Worm (Caenorhabditis elegans) whole organism, L4 larva: ENCODE results near the gene F57F4.1.
A peak's percentile ranks its signal among the peaks of the same experiment; 100 is the strongest.

Experiments
- D1046.2 ChIP-seq: fragments of 200-800 bp; sonication (Bioruptor generic); IDR thresholded peaks from 2 replicates; pipeline ENCODE4 v1.3.6; 2022; ENCODE audit warnings: missing genetic modification characterization, missing compliant biosample characterization
- T20F7.1 ChIP-seq: fragments of 200-800 bp; sonication (Bioruptor generic); optimal IDR thresholded peaks from 2 replicates; lab custom pipeline; 2018; ENCODE audit warnings: mild to moderate bottlenecking, missing genetic modification characterization, missing compliant biosample characterization
- T26A8.4 ChIP-seq: fragments of 200-800 bp; sonication (Bioruptor generic); IDR thresholded peaks from 2 replicates; pipeline ENCODE4 v1.3.6; 2022; ENCODE audit warnings: missing genetic modification characterization, missing compliant biosample characterization
- Y48G9A.11 ChIP-seq: fragments of 200-800 bp; sonication (Bioruptor generic); IDR thresholded peaks from 2 replicates; pipeline ENCODE4 v1.3.6; 2022; ENCODE audit warnings: missing genetic modification reagents, missing genetic modification characterization, missing compliant biosample characterization
- Y5F2A.4 ChIP-seq: fragments of 200-800 bp; sonication (Bioruptor generic); optimal IDR thresholded peaks from 2 replicates; lab custom pipeline; 2018; ENCODE audit warnings: mild to moderate bottlenecking, missing genetic modification characterization, missing compliant biosample characterization
- ZK546.5 ChIP-seq, 2 experiments: sonication (generic microtip); optimal IDR thresholded peaks; 2 replicates each; lab custom pipeline; 2017; ENCODE audit warnings: missing biosample characterization in 2 of 2, missing genetic modification characterization in 2 of 2
- aha-1 ChIP-seq: fragments of 150-350 bp; peaks from one replicate; lab custom pipeline; 2014; ENCODE audit warnings: missing biosample characterization, missing genetic modification characterization
- ama-1 ChIP-seq: fragments of 150-350 bp; optimal IDR thresholded peaks from 2 replicates; lab custom pipeline; 2014; ENCODE audit warnings: inconsistent platforms, mixed read lengths
- ceh-20 ChIP-seq: fragments of 200-800 bp; sonication (Bioruptor generic); IDR thresholded peaks from 2 replicates; pipeline ENCODE4 v1.3.6; 2022; ENCODE audit warnings: missing genetic modification reagents, missing genetic modification characterization, missing compliant biosample characterization
- ceh-62 ChIP-seq: sonication (generic microtip); optimal IDR thresholded peaks from 2 replicates; lab custom pipeline; 2017; ENCODE audit warnings: missing biosample characterization, missing genetic modification characterization
- cey-2 ChIP-seq: sonication (generic microtip); optimal IDR thresholded peaks from 3 replicates; lab custom pipeline; 2017; ENCODE audit warnings: missing genetic modification characterization, mild to moderate bottlenecking, missing compliant biosample characterization, antibody characterized with exemption, borderline replicate concordance; ENCODE audit not compliant: insufficient read depth
- daf-16 ChIP-seq, 3 experiments: sonication (generic microtip); optimal IDR thresholded peaks; 2 replicates each; lab custom pipeline; 2016 to 2017; ENCODE audit warnings: missing genetic modification characterization in 3 of 3, missing genetic modification reagents in 3 of 3, mild to moderate bottlenecking in 2 of 3, missing compliant biosample characterization in 2 of 3, missing biosample characterization in 1 of 3, moderate library complexity in 1 of 3
- dmd-6 ChIP-seq: fragments of 200-800 bp; sonication (Bioruptor generic); IDR thresholded peaks from 2 replicates; pipeline ENCODE4 v1.3.6; 2022; ENCODE audit warnings: missing genetic modification reagents, missing genetic modification characterization, missing compliant biosample characterization
- dmd-8 ChIP-seq: fragments of 200-800 bp; sonication (Bioruptor generic); IDR thresholded peaks from 2 replicates; pipeline ENCODE4 v1.3.6; 2022; ENCODE audit warnings: missing genetic modification characterization, missing compliant biosample characterization
- dmd-9 ChIP-seq: fragments of 200-800 bp; sonication (Bioruptor generic); IDR thresholded peaks from 2 replicates; pipeline ENCODE4 v1.3.6; 2022; ENCODE audit warnings: missing genetic modification reagents, missing genetic modification characterization, missing compliant biosample characterization
- egl-43 ChIP-seq: fragments of 200-800 bp; sonication (Bioruptor generic); IDR thresholded peaks from 2 replicates; pipeline ENCODE4 v1.3.6; 2022; ENCODE audit warnings: missing genetic modification reagents, missing genetic modification characterization, missing compliant biosample characterization
- hlh-11 ChIP-seq: fragments of 200-800 bp; sonication (Bioruptor generic); optimal IDR thresholded peaks from 2 replicates; lab custom pipeline; 2018; ENCODE audit warnings: mild to moderate bottlenecking, missing genetic modification characterization, missing compliant biosample characterization
- hlh-30 ChIP-seq: sonication (generic microtip); optimal IDR thresholded peaks from 2 replicates; lab custom pipeline; 2017; ENCODE audit warnings: antibody characterized with exemption, mild to moderate bottlenecking, missing genetic modification characterization, missing compliant biosample characterization; ENCODE audit not compliant: insufficient read depth
- hmg-1.1 ChIP-seq: fragments of 200-800 bp; sonication (Bioruptor generic); IDR thresholded peaks from 2 replicates; pipeline ENCODE4 v1.3.6; 2022; ENCODE audit warnings: missing genetic modification reagents, missing genetic modification characterization, missing compliant biosample characterization
- lim-7 ChIP-seq: fragments of 200-800 bp; sonication (Bioruptor generic); IDR thresholded peaks from 2 replicates; pipeline ENCODE4 v1.3.6; 2022; ENCODE audit warnings: missing genetic modification characterization, missing compliant biosample characterization
- lin-13 ChIP-seq: fragments of 150-350 bp; optimal IDR thresholded peaks from 2 replicates; lab custom pipeline; 2014; ENCODE audit warnings: missing biosample characterization, missing genetic modification reagents, missing genetic modification characterization
- lin-38 ChIP-seq: fragments of 200-800 bp; sonication (Bioruptor generic); IDR thresholded peaks from 2 replicates; pipeline ENCODE4 v1.3.6; 2022; ENCODE audit warnings: missing genetic modification reagents, missing genetic modification characterization, missing compliant biosample characterization
- madf-5 ChIP-seq, 2 experiments: fragments of 200-800 bp; sonication (Bioruptor generic); IDR thresholded peaks; 2 replicates each; pipeline ENCODE4 v1.3.6; 2022; ENCODE audit warnings: missing compliant biosample characterization in 2 of 2, missing genetic modification characterization in 2 of 2
- mdt-29 ChIP-seq: fragments of 200-800 bp; sonication (Bioruptor generic); IDR thresholded peaks from 2 replicates; pipeline ENCODE4 v1.3.6; 2022; ENCODE audit warnings: missing genetic modification reagents, missing genetic modification characterization, missing compliant biosample characterization
- mes-2 ChIP-seq: sonication (generic microtip); optimal IDR thresholded peaks from 2 replicates; lab custom pipeline; 2016; ENCODE audit warnings: missing genotype, mild to moderate bottlenecking, missing genetic modification characterization, missing compliant biosample characterization; ENCODE audit not compliant: poor library complexity, severe bottlenecking
- nhr-102 ChIP-seq: sonication (generic microtip); optimal IDR thresholded peaks from 2 replicates; lab custom pipeline; 2016; ENCODE audit warnings: mild to moderate bottlenecking, missing genetic modification characterization, moderate library complexity, missing compliant biosample characterization
- nhr-25 ChIP-seq: sonication (generic microtip); optimal IDR thresholded peaks from 2 replicates; lab custom pipeline; 2017; ENCODE audit warnings: missing genetic modification characterization, mild to moderate bottlenecking, missing compliant biosample characterization, antibody characterized with exemption, moderate library complexity, borderline replicate concordance; ENCODE audit not compliant: insufficient read depth
- nhr-28 ChIP-seq: fragments of 150-350 bp; optimal IDR thresholded peaks from 2 replicates; lab custom pipeline; 2014; ENCODE audit warnings: missing biosample characterization, missing genetic modification characterization
- nhr-41 ChIP-seq: fragments of 200-800 bp; sonication (Bioruptor generic); IDR thresholded peaks from 2 replicates; pipeline ENCODE4 v1.3.6; 2022; ENCODE audit warnings: missing genetic modification reagents, missing genetic modification characterization, missing compliant biosample characterization
- sdz-12 ChIP-seq: fragments of 200-800 bp; sonication (Bioruptor generic); optimal IDR thresholded peaks from 2 replicates; lab custom pipeline; 2018; ENCODE audit warnings: mild to moderate bottlenecking, missing genetic modification characterization, missing compliant biosample characterization
- set-16 ChIP-seq: fragments of 200-800 bp; sonication (Bioruptor generic); IDR thresholded peaks from 2 replicates; pipeline ENCODE4 v1.3.6; 2022; ENCODE audit warnings: missing genetic modification reagents, missing genetic modification characterization, missing compliant biosample characterization
- tag-97 ChIP-seq: fragments of 200-800 bp; sonication (Bioruptor generic); IDR thresholded peaks from 2 replicates; pipeline ENCODE4 v1.3.6; 2022; ENCODE audit warnings: missing genetic modification characterization, missing compliant biosample characterization
- unc-39 ChIP-seq: sonication (generic microtip); optimal IDR thresholded peaks from 2 replicates; lab custom pipeline; 2017; ENCODE audit warnings: missing biosample characterization, missing genetic modification characterization
- unc-62 ChIP-seq, 3 experiments: fragments of 150-350 bp in 1 of 3; sonication (generic microtip); optimal IDR thresholded peaks in 2 of 3; peaks in 1 of 3; 1 replicate in 1 of 3; 2 replicates in 2 of 3; lab custom pipeline; 2014 to 2017; ENCODE audit warnings: missing biosample characterization in 3 of 3, missing genetic modification characterization in 3 of 3, missing genetic modification reagents in 3 of 3, missing genotype in 1 of 3
- zfp-2 ChIP-seq: sonication (generic microtip); optimal IDR thresholded peaks from 2 replicates; lab custom pipeline; 2016; ENCODE audit warnings: mild to moderate bottlenecking, missing genetic modification characterization, missing compliant biosample characterization
- zfp-3 ChIP-seq: fragments of 200-800 bp; sonication (Bioruptor generic); conservative IDR thresholded peaks from 2 replicates; pipeline ENCODE4 v1.3.6; 2022; ENCODE audit warnings: missing genetic modification reagents, missing genetic modification characterization, missing compliant biosample characterization
- zip-11 ChIP-seq: fragments of 200-800 bp; sonication (Bioruptor generic); IDR thresholded peaks from 2 replicates; pipeline ENCODE4 v1.3.6; 2022; ENCODE audit warnings: missing genetic modification characterization, missing compliant biosample characterization

The F57F4.1 gene

ce11 chrV:6425927-6426326 is 35.7 kb downstream of the F57F4.1 start, which contains the start of gene T05H4.11:
Gene T05H4.11 (minus strand): TSS chrV:6426261.
- TF ChIP-seq dmd-6 (0 out of 2 replicates have a peak, but pooled peaks have one; percentile 6), lim-7 (GFP tag; lab: Robert Waterston, UW) (no peak), ZK546.5 (tag; optimal IDR thresholded peaks at IDR 0.05; lab: Kevin White, UChicago) (no peak), hlh-11 (tag; lab: Kevin White, UChicago) (peak; percentile 18), ceh-20 (GFP tag; lab: Robert Waterston, UW) (0 out of 2 replicates have a peak, but pooled peaks have one; percentile 16), tag-97 (GFP tag; lab: Robert Waterston, UW) (no peak), hlh-30 (tag; lab: Kevin White, UChicago) (peak; percentile 2), zip-11 (no peak), nhr-28 (tag; lab: Kevin White, UChicago) (peak; percentile 14), daf-16 (GFP tag; optimal IDR thresholded peaks at IDR 0.05; lab: Kevin White, UChicago) (no peak), daf-16 (tag; optimal IDR thresholded peaks at IDR 0.05; lab: Kevin White, UChicago) (peak; percentile 70), T26A8.4 (GFP tag; lab: Robert Waterston, UW) (peak; percentile 39; the same call in 1 of the 2 replicates), aha-1 (tag; lab: Kevin White, UChicago) (peak; percentile 20), unc-39 (tag; lab: Kevin White, UChicago) (no peak), zfp-3 (GFP tag; lab: Robert Waterston, UW) (peak; percentile 70; the same call in 1 of the 2 replicates), zfp-2 (no peak), nhr-41 (GFP tag; lab: Robert Waterston, UW) (no peak), lin-38 (peak; percentile 22; the same call in 1 of the 2 replicates), mes-2 (tag; lab: Kevin White, UChicago) (peak; percentile 27), nhr-102 (tag; lab: Kevin White, UChicago) (no peak), ama-1 (lab: Kevin White, UChicago) (peak; percentile 84), cey-2 (tag; lab: Kevin White, UChicago) (no peak), Y5F2A.4 (no peak)

- TF ChIP-seq Y48G9A.11 (GFP tag; lab: Robert Waterston, UW) (peak; percentile 72), sdz-12 (GFP tag; lab: Kevin White, UChicago) (peak; percentile 51), unc-62 (GFP tag; optimal IDR thresholded peaks at IDR 0.05 in 1 of 2; lab: Kevin White, UChicago) (peak in 1 of 2 experiments; percentile 63), unc-62 (tag; optimal IDR thresholded peaks at IDR 0.05; lab: Kevin White, UChicago) (no peak), madf-5 (GFP tag; IDR thresholded peaks at IDR 0.05; lab: Robert Waterston, UW) (0 out of 4 replicates have a peak, but pooled peaks of 1 of the 2 experiments have one; percentile 67), hmg-1.1 (no peak), dmd-8 (GFP tag; lab: Robert Waterston, UW) (0 out of 2 replicates have a peak, but pooled peaks have one; percentile 25), ama-1 (lab: Kevin White, UChicago) (peak; percentile 87), cey-2 (tag; lab: Kevin White, UChicago) (no peak), unc-39 (tag; lab: Kevin White, UChicago) (no peak), set-16 (peak; percentile 68), nhr-25 (no peak), lim-7 (GFP tag; lab: Robert Waterston, UW) (peak; percentile 29; the same call in 1 of the 2 replicates), lin-13 (no peak), daf-16 (GFP tag; optimal IDR thresholded peaks at IDR 0.05; lab: Kevin White, UChicago) (no peak), daf-16 (tag; optimal IDR thresholded peaks at IDR 0.05; lab: Kevin White, UChicago) (no peak), dmd-9 (0 out of 2 replicates have a peak, but pooled peaks have one; percentile 15), ceh-62 (tag; lab: Kevin White, UChicago) (no peak), T20F7.1 (GFP tag; lab: Kevin White, UChicago) (no peak), mdt-29 (GFP tag; lab: Robert Waterston, UW) (0 out of 2 replicates have a peak, but pooled peaks have one; percentile 15), D1046.2 (GFP tag; lab: Robert Waterston, UW) (0 out of 2 replicates have a peak, but pooled peaks have one; percentile 76), egl-43 (GFP tag; lab: Robert Waterston, UW) (peak; percentile 14; the same call in 1 of the 2 replicates)
These were observed 36.6 kb downstream of the F57F4.1 start, which contains the start of gene atp-4 for ce11 chrV:6426843-6427242. Gene atp-4 (minus strand): TSS chrV:6427112.
